Fruit fly (Drosophila melanogaster) whole organism, embryonic: ENCODE measurements around the gene Agpat1.

Experiments
- Adf1 ChIP-seq: fragments of 200-800 bp; sonication (Bioruptor generic); IDR thresholded peaks from 2 replicates; pipeline ENCODE4 v1.3.6; 2022; ENCODE audit warnings: missing biosample characterization, missing genetic modification characterization
- Bteb2 ChIP-seq: fragments of 200-800 bp; sonication (Bioruptor generic); optimal IDR thresholded peaks from 2 replicates; lab custom pipeline; 2016; ENCODE audit warnings: missing biosample characterization, missing genetic modification characterization
- CG11504 ChIP-seq: fragments of 200-800 bp; sonication (Bioruptor generic); optimal IDR thresholded peaks from 3 replicates; lab custom pipeline; 2019; ENCODE audit warnings: missing biosample characterization, mild to moderate bottlenecking, missing genetic modification characterization, moderate library complexity
- CG12659 ChIP-seq: fragments of 200-800 bp; sonication (Bioruptor generic); optimal IDR thresholded peaks from 3 replicates; lab custom pipeline; 2017; ENCODE audit warnings: mild to moderate bottlenecking, missing biosample characterization, missing genetic modification reagents, missing genetic modification characterization
- CG13287 ChIP-seq: fragments of 200-800 bp; sonication (Bioruptor generic); IDR thresholded peaks from 2 replicates; pipeline ENCODE4 v1.3.6; 2022; ENCODE audit warnings: missing biosample characterization, missing genetic modification characterization; ENCODE audit not compliant: partially characterized antibody
- CG15514 ChIP-seq: fragments of 200-800 bp; sonication (Bioruptor generic); optimal IDR thresholded peaks from 3 replicates; lab custom pipeline; 2017; ENCODE audit warnings: missing biosample characterization, missing genetic modification characterization, mild to moderate bottlenecking, moderate library complexity, missing genetic modification reagents
- CG17186 ChIP-seq: fragments of 200-800 bp; sonication (Bioruptor generic); optimal IDR thresholded peaks from 3 replicates; lab custom pipeline; 2017; ENCODE audit warnings: missing biosample characterization, missing genetic modification reagents, missing genetic modification characterization
- CG34224 ChIP-seq: fragments of 200-800 bp; sonication (Bioruptor generic); IDR thresholded peaks from 3 replicates; pipeline ENCODE4 v1.3.6; 2022; ENCODE audit warnings: missing biosample characterization, missing genetic modification characterization; ENCODE audit not compliant: partially characterized antibody
- CG42726 ChIP-seq: fragments of 200-800 bp; sonication (Bioruptor generic); IDR thresholded peaks from 2 replicates; pipeline ENCODE4 v1.3.6; 2022; ENCODE audit warnings: missing biosample characterization, missing genetic modification characterization; ENCODE audit not compliant: partially characterized antibody
- CG5180 ChIP-seq: fragments of 200-800 bp; sonication (Bioruptor generic); optimal IDR thresholded peaks from 3 replicates; lab custom pipeline; 2017; ENCODE audit warnings: missing biosample characterization, missing genetic modification characterization, mild to moderate bottlenecking, moderate library complexity, missing genetic modification reagents
- CG6683 ChIP-seq: fragments of 200-800 bp; sonication (Bioruptor generic); optimal IDR thresholded peaks from 2 replicates; lab custom pipeline; 2017; ENCODE audit warnings: missing biosample characterization, mild to moderate bottlenecking, missing genetic modification characterization, missing genetic modification reagents
- CG7556 ChIP-seq: fragments of 200-800 bp; sonication (Bioruptor generic); optimal IDR thresholded peaks from 2 replicates; lab custom pipeline; 2017; ENCODE audit warnings: missing biosample characterization, mild to moderate bottlenecking, missing genetic modification characterization
- CG8281 ChIP-seq: fragments of 200-800 bp; sonication (Bioruptor generic); optimal IDR thresholded peaks from 2 replicates; lab custom pipeline; 2018; ENCODE audit warnings: missing biosample characterization, mild to moderate bottlenecking, missing genetic modification characterization, moderate library complexity
- CG8290 ChIP-seq, 3 experiments: fragments of 200-800 bp; sonication (Bioruptor generic); optimal IDR thresholded peaks; 2 replicates each; lab custom pipeline; 2016 to 2019; ENCODE audit warnings: missing biosample characterization in 3 of 3, missing genetic modification characterization in 3 of 3, mild to moderate bottlenecking in 2 of 3, moderate library complexity in 1 of 3
- CG8944 ChIP-seq: fragments of 200-800 bp; sonication (Bioruptor generic); optimal IDR thresholded peaks from 3 replicates; lab custom pipeline; 2016; ENCODE audit warnings: missing biosample characterization, missing genetic modification characterization
- CG9437 ChIP-seq: fragments of 200-800 bp; sonication (Bioruptor generic); optimal IDR thresholded peaks from 2 replicates; lab custom pipeline; 2018; ENCODE audit warnings: missing biosample characterization, mild to moderate bottlenecking, missing genetic modification characterization
- CTCF ChIP-seq: fragments of 200-800 bp; sonication (Bioruptor generic); optimal IDR thresholded peaks from 2 replicates; lab custom pipeline; 2017; ENCODE audit warnings: missing biosample characterization, mild to moderate bottlenecking, missing genetic modification characterization, moderate library complexity
- D ChIP-seq, 2 experiments: fragments of 200-800 bp in 1 of 2; fragments of >200 bp in 1 of 2; sonication (Bioruptor generic) in 1 of 2; optimal IDR thresholded peaks; 2 replicates in 1 of 2; 3 replicates in 1 of 2; lab custom pipeline; 2017; ENCODE audit warnings: mild to moderate bottlenecking in 1 of 2, missing biosample characterization in 1 of 2, missing genetic modification characterization in 1 of 2, missing genetic modification reagents in 1 of 2
- Dp ChIP-seq: fragments of 200-800 bp; sonication (Bioruptor generic); optimal IDR thresholded peaks from 2 replicates; lab custom pipeline; 2018; ENCODE audit warnings: missing biosample characterization, mild to moderate bottlenecking, missing genetic modification characterization, moderate library complexity
- Dref ChIP-seq: fragments of 200-800 bp; sonication (Bioruptor generic); IDR thresholded peaks from 2 replicates; pipeline ENCODE4 v1.3.6; 2022; ENCODE audit warnings: missing biosample characterization, missing genetic modification characterization
- Drgx ChIP-seq: fragments of 200-800 bp; sonication (Bioruptor generic); IDR thresholded peaks from 2 replicates; pipeline ENCODE4 v1.3.6; 2022; ENCODE audit warnings: missing biosample characterization, missing genetic modification characterization
- E2f2 ChIP-seq: fragments of 200-800 bp; sonication (Bioruptor generic); IDR thresholded peaks from 2 replicates; pipeline ENCODE4 v1.3.6; 2022; ENCODE audit warnings: missing biosample characterization, missing genetic modification characterization
- Ets97D ChIP-seq: fragments of 200-800 bp; sonication (Bioruptor generic); optimal IDR thresholded peaks from 3 replicates; lab custom pipeline; 2016; ENCODE audit warnings: missing biosample characterization, missing genetic modification characterization
- Fer1 ChIP-seq: fragments of 200-800 bp; sonication (Bioruptor generic); optimal IDR thresholded peaks from 2 replicates; lab custom pipeline; 2017; ENCODE audit warnings: missing biosample characterization, mild to moderate bottlenecking, missing genetic modification characterization
- HLHmδ ChIP-seq: fragments of 200-800 bp; sonication (Bioruptor generic); optimal IDR thresholded peaks from 2 replicates; lab custom pipeline; 2018; ENCODE audit warnings: missing biosample characterization, mild to moderate bottlenecking, missing genetic modification characterization, moderate library complexity
- Hmr ChIP-seq: fragments of 200-800 bp; sonication (Bioruptor generic); optimal IDR thresholded peaks from 3 replicates; lab custom pipeline; 2017; ENCODE audit warnings: mild to moderate bottlenecking, missing biosample characterization, missing genetic modification reagents, missing genetic modification characterization
- Jarid2 ChIP-seq: fragments of 200-800 bp; sonication (Bioruptor generic); optimal IDR thresholded peaks from 3 replicates; lab custom pipeline; 2017; ENCODE audit warnings: mild to moderate bottlenecking, missing biosample characterization, missing genetic modification reagents, missing genetic modification characterization
- Mad ChIP-seq: fragments of 200-800 bp; sonication (Bioruptor generic); optimal IDR thresholded peaks from 2 replicates; lab custom pipeline; 2016; ENCODE audit warnings: missing biosample characterization, missing genetic modification characterization
- Meics ChIP-seq: fragments of 200-800 bp; sonication (Bioruptor generic); optimal IDR thresholded peaks from 2 replicates; lab custom pipeline; 2017; ENCODE audit warnings: missing biosample characterization, mild to moderate bottlenecking, missing genetic modification characterization
- Xbp1 ChIP-seq: fragments of 200-800 bp; sonication (Bioruptor generic); optimal IDR thresholded peaks from 3 replicates; lab custom pipeline; 2016; ENCODE audit warnings: missing biosample characterization, mild to moderate bottlenecking, missing genetic modification characterization
- btn ChIP-seq: fragments of 200-800 bp; sonication (Bioruptor generic); optimal IDR thresholded peaks from 2 replicates; lab custom pipeline; 2016; ENCODE audit warnings: missing biosample characterization, missing genetic modification characterization
- cas ChIP-seq: fragments of 200-800 bp; sonication (Bioruptor generic); IDR thresholded peaks from 2 replicates; pipeline ENCODE4 v1.3.6; 2022; ENCODE audit warnings: missing biosample characterization, missing genetic modification characterization
- croc ChIP-seq: fragments of 200-800 bp; sonication (Bioruptor generic); conservative IDR thresholded peaks from 3 replicates; pipeline ENCODE4 v1.3.6; 2022; ENCODE audit warnings: missing biosample characterization, missing genetic modification characterization
- ewg ChIP-seq: fragments of 200-800 bp; sonication (Bioruptor generic); optimal IDR thresholded peaks from 3 replicates; lab custom pipeline; 2017; ENCODE audit warnings: mild to moderate bottlenecking, missing biosample characterization, missing genetic modification reagents, missing genetic modification characterization
- grn ChIP-seq: fragments of 200-800 bp; sonication (Bioruptor generic); optimal IDR thresholded peaks from 3 replicates; lab custom pipeline; 2017; ENCODE audit warnings: missing biosample characterization, missing genetic modification characterization
- gsb-n ChIP-seq: fragments of 200-800 bp; sonication (Bioruptor generic); optimal IDR thresholded peaks from 3 replicates; lab custom pipeline; 2018; ENCODE audit warnings: missing biosample characterization, mild to moderate bottlenecking, missing genetic modification characterization
- her ChIP-seq: fragments of 200-800 bp; sonication (Bioruptor generic); optimal IDR thresholded peaks from 2 replicates; lab custom pipeline; 2016; ENCODE audit warnings: missing biosample characterization, missing genetic modification characterization
- lab ChIP-seq: fragments of 200-800 bp; sonication (Bioruptor generic); optimal IDR thresholded peaks from 3 replicates; lab custom pipeline; 2017; ENCODE audit warnings: missing biosample characterization, missing genetic modification characterization, mild to moderate bottlenecking, moderate library complexity, missing genetic modification reagents
- nerfin-1 ChIP-seq: fragments of 200-800 bp; sonication (Bioruptor generic); optimal IDR thresholded peaks from 3 replicates; lab custom pipeline; 2019; ENCODE audit warnings: missing biosample characterization, mild to moderate bottlenecking, missing genetic modification characterization, moderate library complexity
- pita ChIP-seq: fragments of 200-800 bp; sonication (Bioruptor generic); optimal IDR thresholded peaks from 2 replicates; lab custom pipeline; 2017; ENCODE audit warnings: missing biosample characterization, mild to moderate bottlenecking, missing genetic modification characterization
- pzg ChIP-seq: fragments of 200-800 bp; sonication (Bioruptor generic); optimal IDR thresholded peaks from 3 replicates; lab custom pipeline; 2018; ENCODE audit warnings: missing biosample characterization, mild to moderate bottlenecking, missing genetic modification characterization, moderate library complexity
- row ChIP-seq: fragments of 200-800 bp; sonication (Bioruptor generic); IDR thresholded peaks from 3 replicates; pipeline ENCODE4 v1.3.6; 2022; ENCODE audit warnings: missing biosample characterization, missing genetic modification characterization
- sens ChIP-seq: fragments of 200-800 bp; sonication (Bioruptor generic); peaks from one replicate; lab custom pipeline; 2016; ENCODE audit warnings: missing biosample characterization, missing genetic modification characterization
- tup ChIP-seq: fragments of 200-800 bp; sonication (Bioruptor generic); optimal IDR thresholded peaks from 2 replicates; lab custom pipeline; 2016; ENCODE audit warnings: missing biosample characterization, mild to moderate bottlenecking, missing genetic modification characterization, moderate library complexity
- wor ChIP-seq: fragments of 200-800 bp; sonication (Bioruptor generic); IDR thresholded peaks from 2 replicates; pipeline ENCODE4 v1.3.6; 2022; ENCODE audit warnings: missing biosample characterization, missing genetic modification characterization

Agpat1 gene

DNA sequence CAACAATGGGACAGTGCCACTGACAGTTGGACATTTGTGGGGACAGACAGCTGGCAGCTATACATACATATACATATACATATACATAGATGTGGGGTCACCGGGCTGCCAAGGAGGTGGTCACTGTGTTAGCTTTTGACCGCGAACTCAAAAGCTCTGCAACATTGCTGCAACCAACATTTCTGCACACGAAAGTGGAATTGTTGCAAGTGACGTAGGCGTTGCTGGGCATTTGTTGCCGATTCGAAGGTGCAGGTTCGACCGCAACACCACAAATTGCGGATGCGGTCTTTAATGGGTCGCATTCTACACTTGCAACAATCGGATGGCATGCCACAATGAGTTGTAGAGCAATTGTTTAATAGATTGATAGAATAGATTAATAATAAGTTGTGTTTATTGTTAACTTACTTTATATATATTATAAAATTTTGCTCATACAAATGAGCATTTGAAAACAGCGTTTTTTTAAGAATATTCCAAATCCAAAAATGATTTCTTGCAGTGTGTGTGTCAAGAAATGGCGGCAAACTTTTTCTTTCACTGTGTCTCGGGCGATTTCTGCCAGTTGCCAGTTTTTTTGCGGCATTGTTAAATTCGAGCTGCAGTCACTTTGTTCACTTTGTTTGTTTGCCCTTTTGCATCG, 12.8 kb downstream of the Agpat1 start:
- TF ChIP-seq Bteb2, result no peak
- no peak for TF ChIP-seq Mad (GFP tag; lab: Kevin White, UChicago)
- no peak for TF ChIP-seq CG8281 (tag; lab: Kevin White, UChicago)
- TF ChIP-seq her (GFP tag; lab: Kevin White, UChicago), result no peak
- peak; percentile 37; the same call in 1 of the 2 replicates for TF ChIP-seq Drgx (GFP tag; lab: Robert Waterston, UW)
- TF ChIP-seq grn (GFP tag; lab: Kevin White, UChicago), result no peak
- TF ChIP-seq CG6683 (GFP tag; lab: Kevin White, UChicago), result no peak
- no peak for TF ChIP-seq Xbp1 (GFP tag; lab: Kevin White, UChicago)
- TF ChIP-seq row (GFP tag; lab: Robert Waterston, UW), result 0 out of 3 replicates have a peak, but pooled peaks have one; percentile 15
- TF ChIP-seq CG5180 (GFP tag; lab: Kevin White, UChicago), result peak; percentile 73
- TF ChIP-seq CG17186, result no peak
- TF ChIP-seq CG11504 (tag; lab: Kevin White, UChicago), result peak; percentile 90
- TF ChIP-seq D (optimal IDR thresholded peaks at IDR 0.05; lab: Kevin White, UChicago), result no peak
- no peak for TF ChIP-seq D (GFP tag; optimal IDR thresholded peaks at IDR 0.05; lab: Kevin White, UChicago)
- no peak for TF ChIP-seq HLHmδ

DNA sequence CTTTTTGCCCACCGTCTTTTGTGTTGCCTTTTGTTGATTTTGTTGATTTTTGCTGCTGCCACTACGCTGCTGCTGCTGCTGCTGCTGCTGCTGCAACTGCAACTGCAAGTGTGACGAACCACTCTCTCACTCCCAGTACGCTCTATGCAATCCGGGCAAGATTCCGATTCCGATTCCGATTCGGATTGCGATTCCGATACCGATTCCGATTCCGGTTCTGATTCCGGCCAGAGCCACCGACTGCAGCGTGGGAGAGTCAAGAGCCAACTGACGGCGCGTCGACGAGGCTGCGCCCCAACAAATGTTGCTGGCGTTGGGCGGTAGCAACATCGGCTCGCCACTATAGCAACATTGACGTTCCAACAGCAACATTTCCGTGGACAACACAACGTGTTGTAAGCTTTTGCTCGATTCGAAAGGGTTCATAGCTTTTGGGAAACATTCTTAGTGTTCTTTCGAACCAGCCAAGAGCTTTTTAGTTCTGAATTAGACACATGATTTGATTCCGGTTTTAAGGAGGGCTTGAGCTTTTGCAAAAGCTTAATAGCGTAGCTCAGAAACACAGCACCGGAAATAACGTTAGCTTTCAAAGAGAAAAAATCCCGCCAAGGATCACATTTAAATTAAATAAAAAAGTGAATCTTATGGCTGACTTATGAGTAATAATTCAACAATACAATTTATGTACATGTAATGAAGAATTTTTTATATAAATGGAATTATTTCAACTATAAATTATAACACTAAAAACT, 19.8 kb downstream of the Agpat1 start, which contains the start of gene CG32647:
Gene CG32647, minus strand, starts transcription at position 269 of the 752 bp plus-strand sequence.
- TF ChIP-seq E2f2 (GFP tag; lab: Robert Waterston, UW), result 0 out of 2 replicates have a peak, but pooled peaks have one; percentile 27
- peak; percentile 79 for TF ChIP-seq Jarid2 (GFP tag; lab: Kevin White, UChicago)
- no peak for TF ChIP-seq croc (GFP tag; lab: Robert Waterston, UW)
- TF ChIP-seq Ets97D (GFP tag; lab: Kevin White, UChicago), result peak; percentile 81
- peak; percentile 9 for TF ChIP-seq lab (GFP tag; lab: Kevin White, UChicago)
- peak; percentile 20 for TF ChIP-seq ewg
- TF ChIP-seq Drgx (GFP tag; lab: Robert Waterston, UW), result 0 out of 2 replicates have a peak, but pooled peaks have one; percentile 33
- TF ChIP-seq Meics (GFP tag; lab: Kevin White, UChicago), result peak; percentile 18
- no peak for TF ChIP-seq btn (GFP tag; lab: Kevin White, UChicago)
- TF ChIP-seq CG5180 (GFP tag; lab: Kevin White, UChicago), result peak; percentile 98
- TF ChIP-seq cas, result no peak
- peak; percentile 69 for TF ChIP-seq CTCF (GFP tag; lab: Kevin White, UChicago)
- no peak for TF ChIP-seq gsb-n (tag; lab: Kevin White, UChicago)
- no peak for TF ChIP-seq CG7556 (GFP tag; lab: Kevin White, UChicago)
- TF ChIP-seq CG42726, result 0 out of 2 replicates have a peak, but pooled peaks have one; percentile 47
- TF ChIP-seq tup (GFP tag; lab: Kevin White, UChicago), result no peak
- no peak for TF ChIP-seq CG8944
- TF ChIP-seq Adf1 (GFP tag; lab: Robert Waterston, UW), result peak; percentile 12; the same call in 1 of the 2 replicates
- TF ChIP-seq CG8290 (GFP tag; optimal IDR thresholded peaks at IDR 0.05; lab: Kevin White, UChicago), result no peak
- TF ChIP-seq CG8290 (tag; optimal IDR thresholded peaks at IDR 0.05; lab: Kevin White, UChicago), result peak in 1 of 2 experiments; percentile 19
- no peak for TF ChIP-seq CG12659
- TF ChIP-seq sens (GFP tag; lab: Kevin White, UChicago), result peak; percentile 22
- TF ChIP-seq pita (GFP tag; lab: Kevin White, UChicago), result peak; percentile 26
- TF ChIP-seq CG13287 (GFP tag; lab: Robert Waterston, UW), result peak; percentile 43; the same call in 1 of the 2 replicates
- peak; percentile 42 for TF ChIP-seq Hmr (GFP tag; lab: Kevin White, UChicago)
- TF ChIP-seq CG34224 (GFP tag; lab: Robert Waterston, UW), result 0 out of 3 replicates have a peak, but pooled peaks have one; percentile 9
- TF ChIP-seq Fer1 (GFP tag; lab: Kevin White, UChicago), result peak; percentile 50
- TF ChIP-seq CG15514 (GFP tag; lab: Kevin White, UChicago), result peak; percentile 97
- no peak for TF ChIP-seq CG9437 (GFP tag; lab: Kevin White, UChicago)
- TF ChIP-seq Dref (GFP tag; lab: Robert Waterston, UW), result peak; percentile 26; the same call in 1 of the 2 replicates
- no peak for TF ChIP-seq nerfin-1 (tag; lab: Kevin White, UChicago)
- peak; percentile 5 for TF ChIP-seq pzg (GFP tag; lab: Kevin White, UChicago)
- TF ChIP-seq wor (GFP tag; lab: Robert Waterston, UW), result no peak
- TF ChIP-seq Dp, result peak; percentile 26
